Worm (Caenorhabditis elegans) whole organism, L4/young adult: ENCODE data around the gene sre-28.

Experiments used
- W03F9.2 ChIP-seq: fragments of 150-350 bp; optimal IDR thresholded peaks from 2 replicates; lab custom pipeline; 2014; ENCODE audit warnings: missing biosample characterization, missing genetic modification characterization
- him-1 ChIP-seq: sonication (generic microtip); optimal IDR thresholded peaks from 2 replicates; lab custom pipeline; 2016; ENCODE audit warnings: missing genotype, missing genetic modification reagents, missing genetic modification characterization, missing compliant biosample characterization

DNA sequence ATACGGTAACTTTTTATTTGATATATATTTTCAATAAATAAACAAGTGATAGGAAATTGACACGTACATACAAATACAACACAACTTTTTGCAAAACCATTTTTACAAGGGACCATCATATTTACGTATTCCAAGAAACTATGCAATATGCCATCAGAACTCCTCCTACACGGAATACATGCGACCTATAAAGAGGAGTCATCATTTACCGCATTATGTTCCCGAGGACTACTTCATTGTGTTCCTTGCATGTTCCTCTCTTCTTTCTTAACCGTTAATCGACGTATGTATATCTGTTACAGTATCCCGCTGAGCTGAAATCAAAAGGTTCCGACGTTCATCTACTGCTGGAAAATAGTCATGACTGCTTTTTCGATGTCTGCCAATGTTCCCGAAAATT is 25.8 kb upstream of the sre-28 start, which contains the start of gene C50H2.5:
- no peak for TF ChIP-seq him-1 (tag; lab: Kevin White, UChicago)
- no peak for TF ChIP-seq W03F9.2 (tag; lab: Kevin White, UChicago)
